Fruit fly (Drosophila melanogaster): ENCODE data around the gene sti.

- no peak for TF ChIP-seq CG12768 (GFP tag; optimal IDR thresholded peaks at IDR 0.05)
- TF ChIP-seq bab1 (GFP tag; optimal IDR thresholded peaks at IDR 0.05) = peak; percentile 21
- no peak for TF ChIP-seq CG5204 (GFP tag; optimal IDR thresholded peaks at IDR 0.05)
- TF ChIP-seq CG11617 (GFP tag; optimal IDR thresholded peaks at IDR 0.05) = no peak
- peak; percentile 22 for TF ChIP-seq tj (GFP tag; optimal IDR thresholded peaks at IDR 0.05)
- TF ChIP-seq toe (GFP tag; optimal IDR thresholded peaks at IDR 0.05) = no peak
- TF ChIP-seq CG14711 (tag; optimal IDR thresholded peaks at IDR 0.05) = no peak
- TF ChIP-seq Crg-1 (GFP tag; optimal IDR thresholded peaks at IDR 0.05) = no peak
Observed at dm6 chr3L:12530044-12530443, 15.4 kb upstream of the sti start, which contains the start of gene nst.

Data from whole organism, adult.